Fruit fly (Drosophila melanogaster) whole organism, embryonic: ENCODE results near the gene Mgat3.

Experiments used
- ATbp ChIP-seq: fragments of 200-800 bp; sonication (Bioruptor generic); optimal IDR thresholded peaks from 2 replicates; lab custom pipeline; 2017; ENCODE audit warnings: missing biosample characterization, mild to moderate bottlenecking, missing genetic modification characterization, missing genetic modification reagents
- Ada2b ChIP-seq: fragments of 200-800 bp; sonication (Bioruptor generic); IDR thresholded peaks from 2 replicates; pipeline ENCODE4 v1.3.6; 2022; ENCODE audit warnings: missing biosample characterization, missing genetic modification characterization
- Adf1 ChIP-seq: fragments of 200-800 bp; sonication (Bioruptor generic); IDR thresholded peaks from 2 replicates; pipeline ENCODE4 v1.3.6; 2022; ENCODE audit warnings: missing biosample characterization, missing genetic modification characterization
- Awh ChIP-seq: fragments of 200-800 bp; sonication (Bioruptor generic); IDR thresholded peaks from 2 replicates; pipeline ENCODE4, ENCODE4 v1.3.6; 2022; ENCODE audit warnings: missing biosample characterization, missing genetic modification characterization
- BtbVII ChIP-seq: fragments of 200-800 bp; sonication (Bioruptor generic); optimal IDR thresholded peaks from 3 replicates; lab custom pipeline; 2017; ENCODE audit warnings: missing biosample characterization, mild to moderate bottlenecking, missing genetic modification characterization
- CG11504 ChIP-seq: fragments of 200-800 bp; sonication (Bioruptor generic); optimal IDR thresholded peaks from 3 replicates; lab custom pipeline; 2019; ENCODE audit warnings: missing biosample characterization, mild to moderate bottlenecking, missing genetic modification characterization, moderate library complexity
- CG11723 ChIP-seq: fragments of 200-800 bp; sonication (Bioruptor generic); optimal IDR thresholded peaks from 2 replicates; lab custom pipeline; 2017; ENCODE audit warnings: missing biosample characterization, mild to moderate bottlenecking, missing genetic modification characterization
- CG12391 ChIP-seq: fragments of 200-800 bp; sonication (Bioruptor generic); optimal IDR thresholded peaks from 3 replicates; lab custom pipeline; 2018; ENCODE audit warnings: missing biosample characterization, mild to moderate bottlenecking, missing genetic modification characterization, moderate library complexity
- CG14710 ChIP-seq: fragments of 200-800 bp; sonication (Bioruptor generic); optimal IDR thresholded peaks from 3 replicates; lab custom pipeline; 2019; ENCODE audit warnings: missing biosample characterization, mild to moderate bottlenecking, missing genetic modification characterization, moderate library complexity
- CG15514 ChIP-seq: fragments of 200-800 bp; sonication (Bioruptor generic); optimal IDR thresholded peaks from 3 replicates; lab custom pipeline; 2017; ENCODE audit warnings: missing biosample characterization, missing genetic modification characterization, mild to moderate bottlenecking, moderate library complexity, missing genetic modification reagents
- CG15601 ChIP-seq: fragments of 200-800 bp; sonication (Bioruptor generic); optimal IDR thresholded peaks from 3 replicates; lab custom pipeline; 2019; ENCODE audit warnings: missing biosample characterization, mild to moderate bottlenecking, missing genetic modification characterization, moderate library complexity
- CG1602 ChIP-seq: fragments of 200-800 bp; sonication (Bioruptor generic); optimal IDR thresholded peaks from 3 replicates; lab custom pipeline; 2016; ENCODE audit warnings: missing biosample characterization, missing genetic modification characterization
- CG1792 ChIP-seq: fragments of 200-800 bp; sonication (Bioruptor generic); optimal IDR thresholded peaks from 2 replicates; lab custom pipeline; 2016; ENCODE audit warnings: missing biosample characterization, missing genetic modification characterization
- CG2202 ChIP-seq: fragments of 200-800 bp; sonication (Bioruptor generic); optimal IDR thresholded peaks from 2 replicates; lab custom pipeline; 2018; ENCODE audit warnings: missing biosample characterization, mild to moderate bottlenecking, missing genetic modification characterization
- CG32767 ChIP-seq: fragments of 200-800 bp; sonication (Bioruptor generic); IDR thresholded peaks from 2 replicates; pipeline ENCODE4 v1.3.6; 2022; ENCODE audit warnings: missing biosample characterization, missing genetic modification characterization
- CG33557 ChIP-seq: fragments of 200-800 bp; sonication (Bioruptor generic); optimal IDR thresholded peaks from 2 replicates; lab custom pipeline; 2019; ENCODE audit warnings: missing biosample characterization, mild to moderate bottlenecking, missing genetic modification characterization, moderate library complexity
- CG3995 ChIP-seq: fragments of 200-800 bp; sonication (Bioruptor generic); optimal IDR thresholded peaks from 3 replicates; lab custom pipeline; 2016; ENCODE audit warnings: missing biosample characterization, missing genetic modification characterization
- CG42726 ChIP-seq: fragments of 200-800 bp; sonication (Bioruptor generic); IDR thresholded peaks from 2 replicates; pipeline ENCODE4 v1.3.6; 2022; ENCODE audit warnings: missing biosample characterization, missing genetic modification characterization; ENCODE audit not compliant: partially characterized antibody
- CG7745 ChIP-seq: fragments of 200-800 bp; sonication (Bioruptor generic); optimal IDR thresholded peaks from 2 replicates; lab custom pipeline; 2018; ENCODE audit warnings: missing biosample characterization, mild to moderate bottlenecking, missing genetic modification characterization, moderate library complexity
- CG8290 ChIP-seq, 3 experiments: fragments of 200-800 bp; sonication (Bioruptor generic); optimal IDR thresholded peaks; 2 replicates each; lab custom pipeline; 2016 to 2019; ENCODE audit warnings: missing biosample characterization in 3 of 3, missing genetic modification characterization in 3 of 3, mild to moderate bottlenecking in 2 of 3, moderate library complexity in 1 of 3
- CG8944 ChIP-seq: fragments of 200-800 bp; sonication (Bioruptor generic); optimal IDR thresholded peaks from 3 replicates; lab custom pipeline; 2016; ENCODE audit warnings: missing biosample characterization, missing genetic modification characterization
- CG9797 ChIP-seq: fragments of 200-800 bp; sonication (Bioruptor generic); optimal IDR thresholded peaks from 3 replicates; lab custom pipeline; 2018; ENCODE audit warnings: missing biosample characterization, mild to moderate bottlenecking, missing genetic modification characterization
- Chrac-16 ChIP-seq: fragments of 200-800 bp; sonication (Bioruptor generic); optimal IDR thresholded peaks from 3 replicates; lab custom pipeline; 2016; ENCODE audit warnings: missing biosample characterization, missing genetic modification characterization
- Dll ChIP-seq: fragments of 200-800 bp; sonication (Bioruptor generic); IDR thresholded peaks from 4 replicates; pipeline ENCODE4 v1.3.6; 2022; ENCODE audit warnings: missing biosample characterization, missing genetic modification characterization; ENCODE audit not compliant: partially characterized antibody
- Elba2 ChIP-seq: fragments of 200-800 bp; sonication (Bioruptor generic); optimal IDR thresholded peaks from 3 replicates; lab custom pipeline; 2016; ENCODE audit warnings: missing biosample characterization, missing genetic modification characterization
- H2.0 ChIP-seq: fragments of 200-800 bp; sonication (Bioruptor generic); IDR thresholded peaks from 2 replicates; pipeline ENCODE4 v1.3.6; 2022; ENCODE audit warnings: missing biosample characterization, missing genetic modification characterization
- Hr51 ChIP-seq, 2 experiments: fragments of 200-800 bp; sonication (Bioruptor generic); optimal IDR thresholded peaks; 2 replicates in 1 of 2; 3 replicates in 1 of 2; lab custom pipeline; 2016 to 2018; ENCODE audit warnings: missing biosample characterization in 2 of 2, missing genetic modification characterization in 2 of 2, mild to moderate bottlenecking in 1 of 2, moderate library complexity in 1 of 2
- NC2β ChIP-seq: fragments of 200-800 bp; sonication (Bioruptor generic); optimal IDR thresholded peaks from 2 replicates; lab custom pipeline; 2016; ENCODE audit warnings: missing biosample characterization, missing genetic modification characterization
- NFAT ChIP-seq: fragments of 200-800 bp; sonication (Bioruptor generic); IDR thresholded peaks from 2 replicates; pipeline ENCODE4 v1.3.6; 2022; ENCODE audit warnings: missing biosample characterization, missing genetic modification characterization
- Opbp ChIP-seq: fragments of 200-800 bp; sonication (Bioruptor generic); IDR thresholded peaks from 3 replicates; pipeline ENCODE4 v1.3.6; 2022; ENCODE audit warnings: missing biosample characterization, missing genetic modification characterization; ENCODE audit not compliant: partially characterized antibody
- Ptx1 ChIP-seq: fragments of 200-800 bp; sonication (Bioruptor generic); IDR thresholded peaks from 2 replicates; pipeline ENCODE4 v1.3.6; 2022; ENCODE audit warnings: missing biosample characterization, missing genetic modification characterization
- Six4 ChIP-seq: fragments of 200-800 bp; sonication (Bioruptor generic); optimal IDR thresholded peaks from 2 replicates; lab custom pipeline; 2016; ENCODE audit warnings: missing biosample characterization, missing genetic modification characterization
- Sry-β ChIP-seq: fragments of 200-800 bp; sonication (Bioruptor generic); optimal IDR thresholded peaks from 2 replicates; lab custom pipeline; 2018; ENCODE audit warnings: missing biosample characterization, mild to moderate bottlenecking, missing genetic modification characterization, moderate library complexity
- Tbp ChIP-seq: fragments of >200 bp; optimal IDR thresholded peaks from 2 replicates; lab custom pipeline; 2018; ENCODE audit warnings: missing biosample characterization, missing genetic modification characterization
- Usf ChIP-seq: fragments of 200-800 bp; sonication (Bioruptor generic); optimal IDR thresholded peaks from 2 replicates; lab custom pipeline; 2017; ENCODE audit warnings: missing genotype, missing biosample characterization, missing genetic modification characterization
- YL-1 ChIP-seq: fragments of 200-800 bp; sonication (Bioruptor generic); optimal IDR thresholded peaks from 3 replicates; lab custom pipeline; 2017; ENCODE audit warnings: missing biosample characterization, mild to moderate bottlenecking, missing genetic modification characterization
- cato ChIP-seq: fragments of 200-800 bp; sonication (Bioruptor generic); optimal IDR thresholded peaks from 2 replicates; lab custom pipeline; 2016; ENCODE audit warnings: missing biosample characterization, missing genetic modification characterization, borderline replicate concordance
- gfzf ChIP-seq: fragments of 200-800 bp; sonication (Bioruptor generic); optimal IDR thresholded peaks from 2 replicates; lab custom pipeline; 2016; ENCODE audit warnings: missing biosample characterization, mild to moderate bottlenecking, missing genetic modification characterization, moderate library complexity
- hb ChIP-seq: fragments of 200-800 bp; sonication (Bioruptor generic); IDR thresholded peaks from 3 replicates; pipeline ENCODE4 v1.3.6; 2022; ENCODE audit warnings: missing biosample characterization, missing genetic modification characterization; ENCODE audit not compliant: partially characterized antibody
- hkb ChIP-seq, 2 experiments: fragments of 200-800 bp in 1 of 2; fragments of >200 bp in 1 of 2; sonication (Bioruptor generic) in 1 of 2; IDR thresholded peaks in 1 of 2; optimal IDR thresholded peaks in 1 of 2; 2 replicates each; pipeline versions ENCODE4 v1.3.6 to Lab custom; 2017 to 2022; ENCODE audit warnings: missing biosample characterization in 1 of 2, missing genetic modification characterization in 1 of 2
- hth ChIP-seq: fragments of >200 bp; optimal IDR thresholded peaks from 2 replicates; lab custom pipeline; 2017; ENCODE audit warnings: inconsistent platforms
- lov ChIP-seq, 2 experiments: fragments of 200-800 bp in 1 of 2; fragments of >200 bp in 1 of 2; sonication (Bioruptor generic) in 1 of 2; IDR thresholded peaks in 1 of 2; optimal IDR thresholded peaks in 1 of 2; 2 replicates in 1 of 2; 3 replicates in 1 of 2; pipeline versions ENCODE4 v1.3.6 to Lab custom; 2017 to 2022; ENCODE audit warnings: missing biosample characterization in 1 of 2, missing genetic modification characterization in 1 of 2
- mam ChIP-seq: fragments of 200-800 bp; sonication (Bioruptor generic); optimal IDR thresholded peaks from 3 replicates; lab custom pipeline; 2016; ENCODE audit warnings: missing biosample characterization, missing genetic modification characterization
- pan ChIP-seq, 4 experiments: fragments of >200 bp in 3 of 4; fragments of 200-800 bp in 1 of 4; sonication (Bioruptor generic) in 1 of 4; optimal IDR thresholded peaks in 3 of 4; IDR thresholded peaks in 1 of 4; 2 replicates each; pipeline versions ENCODE4 v1.3.6 to Lab custom; 2017 to 2022; ENCODE audit warnings: missing biosample characterization in 2 of 4, missing genetic modification characterization in 2 of 4, mixed read lengths in 1 of 4
- psq ChIP-seq: fragments of 200-800 bp; sonication (Bioruptor generic); optimal IDR thresholded peaks from 2 replicates; lab custom pipeline; 2017; ENCODE audit warnings: missing biosample characterization, missing genetic modification characterization
- schlank ChIP-seq: fragments of 200-800 bp; sonication (Bioruptor generic); optimal IDR thresholded peaks from 2 replicates; lab custom pipeline; 2018; ENCODE audit warnings: missing biosample characterization, mild to moderate bottlenecking, missing genetic modification characterization
- sob ChIP-seq: fragments of 200-800 bp; sonication (Bioruptor generic); IDR thresholded peaks from 2 replicates; pipeline ENCODE4 v1.3.6; 2022; ENCODE audit warnings: missing biosample characterization, missing genetic modification characterization
- tup ChIP-seq: fragments of 200-800 bp; sonication (Bioruptor generic); optimal IDR thresholded peaks from 2 replicates; lab custom pipeline; 2016; ENCODE audit warnings: missing biosample characterization, mild to moderate bottlenecking, missing genetic modification characterization, moderate library complexity

The Mgat3 gene

dm6 chr2L:13191894-13192293, 9.5 kb upstream of the Mgat3 start, which contains the start of the genes CG16974 and Edem2 (continued):
- TF ChIP-seq pan (optimal IDR thresholded peaks at IDR 0.05; lab: Kevin White, UChicago): no peak
- peak in 1 of 2 experiments; percentile 82 for TF ChIP-seq pan (GFP tag; optimal IDR thresholded peaks at IDR 0.05 in 1 of 2, IDR thresholded peaks at IDR 0.05 in 1 of 2)
- no peak for TF ChIP-seq Tbp
- no peak for TF ChIP-seq CG42726 (GFP tag; lab: Robert Waterston, UW)
- peak; percentile 64 for TF ChIP-seq Ada2b (GFP tag; lab: Robert Waterston, UW)
- peak; percentile 82 for TF ChIP-seq Chrac-16 (GFP tag; lab: Kevin White, UChicago)
- no peak for TF ChIP-seq CG11504 (tag; lab: Kevin White, UChicago)
- TF ChIP-seq NC2β (GFP tag; lab: Kevin White, UChicago): no peak
- TF ChIP-seq CG12391 (tag; lab: Kevin White, UChicago): peak; percentile 91
- no peak for TF ChIP-seq CG8944 (GFP tag; lab: Kevin White, UChicago)
- TF ChIP-seq Awh: peak; percentile 55
- TF ChIP-seq CG32767 (GFP tag; lab: Robert Waterston, UW): peak; percentile 71
- no peak for TF ChIP-seq BtbVII (GFP tag; lab: Kevin White, UChicago)
- peak; percentile 60 for TF ChIP-seq CG3995
- no peak for TF ChIP-seq lov (optimal IDR thresholded peaks at IDR 0.05; lab: Kevin White, UChicago)
- no peak for TF ChIP-seq lov (GFP tag; IDR thresholded peaks at IDR 0.05; lab: Robert Waterston, UW)
- peak; percentile 73 for TF ChIP-seq gfzf
- peak; percentile 80 for TF ChIP-seq YL-1 (GFP tag; lab: Kevin White, UChicago)
- TF ChIP-seq CG11723 (GFP tag; lab: Kevin White, UChicago): no peak
- TF ChIP-seq CG8290 (GFP tag; optimal IDR thresholded peaks at IDR 0.05; lab: Kevin White, UChicago): no peak
- no peak for TF ChIP-seq CG8290 (tag; optimal IDR thresholded peaks at IDR 0.05; lab: Kevin White, UChicago)
- no peak for TF ChIP-seq CG1792
- peak; percentile 66 for TF ChIP-seq H2.0 (GFP tag; lab: Robert Waterston, UW)
- TF ChIP-seq Sry-β: peak; percentile 6
- TF ChIP-seq NFAT (GFP tag; lab: Robert Waterston, UW): peak; percentile 52; the same call in 1 of the 2 replicates
- peak; percentile 66 for TF ChIP-seq tup
- TF ChIP-seq cato (GFP tag; lab: Kevin White, UChicago): peak; percentile 26
- TF ChIP-seq CG7745 (tag; lab: Kevin White, UChicago): no peak
- TF ChIP-seq Dll: no peak
- TF ChIP-seq hkb (optimal IDR thresholded peaks at IDR 0.05; lab: Kevin White, UChicago): no peak
- peak; percentile 69 for TF ChIP-seq hkb (GFP tag; IDR thresholded peaks at IDR 0.05; lab: Robert Waterston, UW)
- no peak for TF ChIP-seq schlank (tag; lab: Kevin White, UChicago)
- peak; percentile 34 for TF ChIP-seq mam (GFP tag; lab: Kevin White, UChicago)
- TF ChIP-seq CG15601 (tag; lab: Kevin White, UChicago): no peak
- peak; percentile 96 for TF ChIP-seq CG9797 (GFP tag; lab: Kevin White, UChicago)
- peak; percentile 87 for TF ChIP-seq sob (GFP tag; lab: Robert Waterston, UW)
- TF ChIP-seq CG14710 (tag; lab: Kevin White, UChicago): peak; percentile 90
- peak; percentile 34; the same call in 1 of the 2 replicates for TF ChIP-seq Adf1
- peak; percentile 46 for TF ChIP-seq psq
- no peak for TF ChIP-seq hb (GFP tag; lab: Robert Waterston, UW)
- peak; percentile 88 for TF ChIP-seq Ptx1 (GFP tag; lab: Robert Waterston, UW)
- TF ChIP-seq Usf (GFP tag; lab: Kevin White, UChicago): peak; percentile 3
- TF ChIP-seq CG33557: peak; percentile 52
- peak; percentile 64 for TF ChIP-seq Six4
- TF ChIP-seq Elba2 (GFP tag; lab: Kevin White, UChicago): peak; percentile 22
- TF ChIP-seq CG15514 (GFP tag; lab: Kevin White, UChicago): no peak
- TF ChIP-seq CG1602 (GFP tag; lab: Kevin White, UChicago): peak; percentile 76
- TF ChIP-seq Hr51 (GFP tag; optimal IDR thresholded peaks at IDR 0.05; lab: Kevin White, UChicago): peak in 1 of 2 experiments; percentile 61
- no peak for TF ChIP-seq hth (lab: Kevin White, UChicago)
- TF ChIP-seq ATbp (GFP tag; lab: Kevin White, UChicago): no peak
- TF ChIP-seq CG2202: peak; percentile 42
- TF ChIP-seq Opbp: no peak
